Worm (Caenorhabditis elegans) whole organism, mixed stage, embryonic: ENCODE data around the gene Y53C12A.8.

ENCODE experiments used
- ceh-83 ChIP-seq: fragments of 200-800 bp; sonication (Bioruptor generic); optimal IDR thresholded peaks from 2 replicates; lab custom pipeline; 2018; ENCODE audit warnings: mild to moderate bottlenecking, missing genetic modification characterization, missing compliant biosample characterization
- ces-1 ChIP-seq: fragments of 150-350 bp; optimal IDR thresholded peaks from 2 replicates; lab custom pipeline; 2014; ENCODE audit warnings: missing biosample characterization, missing genetic modification reagents, missing genetic modification characterization
- ham-2 ChIP-seq: fragments of 200-800 bp; sonication (Bioruptor generic); optimal IDR thresholded peaks from 2 replicates; lab custom pipeline; 2018; ENCODE audit warnings: mild to moderate bottlenecking, missing genetic modification characterization, missing compliant biosample characterization
- hlh-1 ChIP-seq: fragments of 150-350 bp; optimal IDR thresholded peaks from 2 replicates; lab custom pipeline; 2014; ENCODE audit warnings: missing biosample characterization, missing genetic modification reagents, missing genetic modification characterization
- lin-13 ChIP-seq: fragments of 150-350 bp; optimal IDR thresholded peaks from 2 replicates; lab custom pipeline; 2014; ENCODE audit warnings: missing biosample characterization, missing genetic modification characterization
- nhr-237 ChIP-seq: fragments of 150-350 bp; optimal IDR thresholded peaks from 2 replicates; lab custom pipeline; 2014; ENCODE audit warnings: missing biosample characterization, missing genetic modification characterization
- ztf-11 ChIP-seq: fragments of 150-350 bp; optimal IDR thresholded peaks from 2 replicates; lab custom pipeline; 2014; ENCODE audit warnings: missing biosample characterization, missing genetic modification characterization

- TF ChIP-seq ham-2 = no peak
- TF ChIP-seq lin-13 (tag; lab: Kevin White, UChicago) = no peak
- TF ChIP-seq nhr-237 (tag; lab: Kevin White, UChicago) = no peak
- no peak for TF ChIP-seq ztf-11 (tag; lab: Kevin White, UChicago)
- no peak for TF ChIP-seq ces-1
- TF ChIP-seq ceh-83 (GFP tag; lab: Kevin White, UChicago) = no peak
- no peak for TF ChIP-seq hlh-1
These were observed 41.1 kb upstream of the Y53C12A.8 start for ce11 chrII:9741400-9741799.
